Worm (Caenorhabditis elegans): ENCODE results near the gene K10D11.3.

DNA sequence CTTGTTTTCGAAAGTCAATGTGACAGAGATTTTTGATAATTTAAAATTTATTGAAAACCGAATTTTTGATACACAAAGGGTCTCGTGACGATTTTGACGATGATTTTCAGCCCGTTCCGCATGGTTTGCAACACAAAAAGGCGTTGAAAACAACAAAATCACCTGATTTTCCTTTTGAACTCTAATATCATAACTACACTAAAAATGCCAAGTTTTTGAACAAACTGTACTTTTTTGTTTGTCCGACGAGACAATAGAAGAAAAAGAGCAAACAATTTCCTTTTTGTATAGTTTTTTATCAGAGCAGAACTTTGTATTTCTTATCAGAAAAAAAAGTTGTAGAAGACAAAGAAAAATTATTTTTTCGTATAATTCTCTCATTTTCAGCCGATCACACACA, 46.2 kb upstream of the K10D11.3 start:
- TF ChIP-seq sdc-2 (tag; optimal IDR thresholded peaks at IDR 0.05) (no peak), npax-4 (tag; optimal IDR thresholded peaks at IDR 0.05) (no peak)
